Fruit fly (Drosophila melanogaster) whole organism, pupa: Measurements from ENCODE around the gene Peritrophin-15b.

Experiments used
- CG10348 ChIP-seq: fragments of 200-800 bp; sonication (Bioruptor generic); IDR thresholded peaks from 2 replicates; pipeline ENCODE4 v1.3.6; 2022; ENCODE audit warnings: missing biosample characterization, missing genetic modification characterization
- CG13204 ChIP-seq: fragments of 200-800 bp; sonication (Bioruptor generic); optimal IDR thresholded peaks from 2 replicates; lab custom pipeline; 2018; ENCODE audit warnings: missing biosample characterization, mild to moderate bottlenecking, missing genetic modification characterization, moderate library complexity
- CG15710 ChIP-seq: fragments of 200-800 bp; sonication (Bioruptor generic); optimal IDR thresholded peaks from 2 replicates; lab custom pipeline; 2018; ENCODE audit warnings: missing biosample characterization, mild to moderate bottlenecking, missing genetic modification characterization, moderate library complexity
- CG32121 ChIP-seq: fragments of 200-800 bp; sonication (Bioruptor generic); IDR thresholded peaks from 2 replicates; pipeline ENCODE4 v1.3.6; 2022; ENCODE audit warnings: missing biosample characterization, missing genetic modification characterization
- Ets98B ChIP-seq: fragments of 200-800 bp; sonication (Bioruptor generic); IDR thresholded peaks from 2 replicates; pipeline ENCODE4 v1.3.6; 2022; ENCODE audit warnings: missing biosample characterization, missing genetic modification characterization
- rn ChIP-seq: fragments of 200-800 bp; sonication (Bioruptor generic); IDR thresholded peaks from 2 replicates; pipeline ENCODE4 v1.3.6; 2022; ENCODE audit warnings: missing biosample characterization, missing genetic modification characterization

DNA sequence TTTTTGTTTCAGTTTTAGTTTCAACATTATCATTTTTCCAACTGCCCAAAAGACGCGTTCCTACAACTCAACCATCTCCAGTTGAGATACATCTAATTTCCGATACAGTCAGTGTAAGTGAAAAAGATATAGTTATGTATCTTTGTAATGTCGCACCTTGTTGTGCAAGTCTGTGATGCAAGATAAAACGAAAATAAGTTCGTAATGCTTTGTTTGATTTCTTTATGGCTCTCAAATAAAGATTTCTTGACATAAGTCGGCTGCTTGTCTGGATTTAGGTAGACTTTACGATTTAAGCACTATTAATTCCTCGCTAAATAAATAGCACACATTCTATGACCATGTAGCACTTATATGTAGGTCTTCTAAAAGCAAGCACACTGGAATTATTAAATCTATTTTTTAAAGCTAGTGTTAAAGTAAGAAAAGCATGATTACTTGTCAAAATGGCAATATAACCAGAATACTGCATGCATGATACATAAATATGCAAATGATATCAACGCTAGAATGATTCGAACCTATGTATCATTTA lies 9.7 kb downstream of the Peritrophin-15b start:
- TF ChIP-seq CG15710 (no peak), rn (GFP tag; lab: Robert Waterston, UW) (no peak), CG10348 (GFP tag; lab: Robert Waterston, UW) (no peak), Ets98B (GFP tag; lab: Robert Waterston, UW) (no peak), CG32121 (no peak), CG13204 (GFP tag; lab: Kevin White, UChicago) (no peak)
